Worm (Caenorhabditis elegans) whole organism, L1 larva: Measurements from ENCODE around the gene B0365.9.
A peak's percentile ranks its signal among the peaks of the same experiment; 100 is the strongest.

Experiments used
- C16A3.4 ChIP-seq: fragments of 150-350 bp; optimal IDR thresholded peaks from 2 replicates; lab custom pipeline; 2014; ENCODE audit warnings: missing biosample characterization, missing genetic modification characterization
- C34B4.2 ChIP-seq: sonication (generic microtip); optimal IDR thresholded peaks from 2 replicates; lab custom pipeline; 2017; ENCODE audit warnings: mild to moderate bottlenecking, missing genetic modification characterization, missing compliant biosample characterization
- F16B12.6 ChIP-seq: fragments of 150-350 bp; optimal IDR thresholded peaks from 2 replicates; lab custom pipeline; 2014; ENCODE audit warnings: missing biosample characterization, missing genetic modification characterization
- Y116A8C.19 ChIP-seq: sonication (generic microtip); optimal IDR thresholded peaks from 2 replicates; lab custom pipeline; 2016; ENCODE audit warnings: missing compliant biosample characterization, missing genetic modification characterization, borderline replicate concordance
- aha-1 ChIP-seq: fragments of 150-350 bp; optimal IDR thresholded peaks from 2 replicates; lab custom pipeline; 2014; ENCODE audit warnings: missing biosample characterization, missing genetic modification characterization
- ceh-8 ChIP-seq: fragments of 200-800 bp; sonication (Bioruptor generic); optimal IDR thresholded peaks from 2 replicates; lab custom pipeline; 2018; ENCODE audit warnings: mild to moderate bottlenecking, missing genetic modification characterization, moderate library complexity, missing compliant biosample characterization
- ceh-82 ChIP-seq, 3 experiments: fragments of 150-350 bp in 1 of 3; sonication (generic microtip) in 2 of 3; optimal IDR thresholded peaks; 2 replicates each; lab custom pipeline; 2014 to 2017; ENCODE audit warnings: missing biosample characterization in 3 of 3, missing genetic modification characterization in 3 of 3
- ceh-88 ChIP-seq: fragments of 200-800 bp; sonication (Bioruptor generic); IDR thresholded peaks from 2 replicates; pipeline ENCODE4 v1.3.6; 2022; ENCODE audit warnings: missing genetic modification characterization, missing compliant biosample characterization
- ceh-90 ChIP-seq: sonication (generic microtip); optimal IDR thresholded peaks from 2 replicates; lab custom pipeline; 2016; ENCODE audit warnings: missing genetic modification characterization, missing compliant biosample characterization
- ces-1 ChIP-seq: fragments of 150-350 bp; optimal IDR thresholded peaks from 2 replicates; lab custom pipeline; 2014; ENCODE audit warnings: missing biosample characterization, missing genetic modification reagents, missing genetic modification characterization
- dpl-1 ChIP-seq, 3 experiments: fragments of 150-350 bp in 2 of 3; sonication (generic microtip) in 1 of 3; optimal IDR thresholded peaks; 2 replicates each; lab custom pipeline; 2014 to 2017; ENCODE audit warnings: missing biosample characterization in 3 of 3, missing genetic modification characterization in 3 of 3, missing genetic modification reagents in 3 of 3
- efl-1 ChIP-seq, 4 experiments: fragments of 150-350 bp; optimal IDR thresholded peaks in 3 of 4; peaks in 1 of 4; 1 replicate in 1 of 4; 2 replicates in 3 of 4; lab custom pipeline; 2014; ENCODE audit warnings: missing biosample characterization in 2 of 4, missing genetic modification characterization in 2 of 4, missing genetic modification reagents in 2 of 4
- efl-3 ChIP-seq: fragments of 200-800 bp; sonication (Bioruptor generic); optimal IDR thresholded peaks from 2 replicates; lab custom pipeline; 2018; ENCODE audit warnings: mild to moderate bottlenecking, missing genetic modification characterization, missing compliant biosample characterization
- egl-27 ChIP-seq, 2 experiments: fragments of 150-350 bp in 1 of 2; sonication (generic microtip); optimal IDR thresholded peaks; 3 replicates each; lab custom pipeline; 2017 to 2018; ENCODE audit warnings: missing biosample characterization in 2 of 2, missing genetic modification characterization in 2 of 2, missing genetic modification reagents in 2 of 2
- fkh-8 ChIP-seq: sonication (generic microtip); optimal IDR thresholded peaks from 2 replicates; lab custom pipeline; 2016; ENCODE audit warnings: mild to moderate bottlenecking, missing genetic modification characterization, missing compliant biosample characterization
- fos-1 ChIP-seq: fragments of 150-350 bp; optimal IDR thresholded peaks from 2 replicates; lab custom pipeline; 2014; ENCODE audit warnings: missing biosample characterization, missing genetic modification characterization
- hlh-17 ChIP-seq: fragments of 200-800 bp; sonication (Bioruptor generic); optimal IDR thresholded peaks from 2 replicates; lab custom pipeline; 2018; ENCODE audit warnings: missing genetic modification characterization, mild to moderate bottlenecking, missing compliant biosample characterization, moderate library complexity, borderline replicate concordance
- hlh-4 ChIP-seq: sonication (generic microtip); optimal IDR thresholded peaks from 2 replicates; lab custom pipeline; 2016; ENCODE audit warnings: mild to moderate bottlenecking, missing genetic modification characterization, missing compliant biosample characterization
- irx-1 ChIP-seq: sonication (generic microtip); optimal IDR thresholded peaks from 2 replicates; lab custom pipeline; 2016; ENCODE audit warnings: missing genetic modification characterization, missing compliant biosample characterization
- isw-1 ChIP-seq: fragments of 200-800 bp; sonication (Bioruptor generic); IDR thresholded peaks from 2 replicates; pipeline ENCODE4 v1.3.6; 2022; ENCODE audit warnings: missing genetic modification characterization, missing compliant biosample characterization
- jun-1 ChIP-seq: fragments of 150-350 bp; optimal IDR thresholded peaks from 2 replicates; lab custom pipeline; 2014; ENCODE audit warnings: missing biosample characterization, missing genetic modification reagents, missing genetic modification characterization
- lin-35 ChIP-seq, 2 experiments: fragments of 150-350 bp; optimal IDR thresholded peaks; 2 replicates each; lab custom pipeline; 2014; ENCODE audit warnings: missing biosample characterization in 2 of 2, missing genetic modification characterization in 2 of 2, missing genetic modification reagents in 2 of 2
- lin-39 ChIP-seq: fragments of 150-350 bp; optimal IDR thresholded peaks from 2 replicates; lab custom pipeline; 2014; ENCODE audit warnings: missing biosample characterization, missing genetic modification reagents, missing genetic modification characterization
- lsy-2 ChIP-seq, 2 experiments: fragments of 150-350 bp; optimal IDR thresholded peaks; 2 replicates each; lab custom pipeline; 2014; ENCODE audit warnings: missing biosample characterization in 2 of 2, missing genetic modification characterization in 2 of 2
- mdl-1 ChIP-seq, 2 experiments: fragments of 150-350 bp; optimal IDR thresholded peaks; 2 replicates each; lab custom pipeline; 2014 to 2017; ENCODE audit warnings: missing biosample characterization in 2 of 2, missing genetic modification characterization in 2 of 2, inconsistent platforms in 1 of 2
- mef-2 ChIP-seq: fragments of 150-350 bp; optimal IDR thresholded peaks from 2 replicates; lab custom pipeline; 2014; ENCODE audit warnings: missing biosample characterization, missing genetic modification characterization
- mep-1 ChIP-seq: fragments of 150-350 bp; optimal IDR thresholded peaks from 2 replicates; lab custom pipeline; 2014; ENCODE audit warnings: missing biosample characterization, missing genetic modification characterization
- nhr-11 ChIP-seq: fragments of 150-350 bp; optimal IDR thresholded peaks from 2 replicates; lab custom pipeline; 2014; ENCODE audit warnings: missing biosample characterization, missing genetic modification characterization
- nhr-12 ChIP-seq: sonication (generic microtip); optimal IDR thresholded peaks from 2 replicates; lab custom pipeline; 2017; ENCODE audit warnings: missing biosample characterization, missing genetic modification characterization
- nhr-20 ChIP-seq: sonication (generic microtip); optimal IDR thresholded peaks from 2 replicates; lab custom pipeline; 2016; ENCODE audit warnings: mild to moderate bottlenecking, missing genetic modification characterization, missing compliant biosample characterization
- nhr-237 ChIP-seq: fragments of 150-350 bp; optimal IDR thresholded peaks from 2 replicates; lab custom pipeline; 2014; ENCODE audit warnings: missing biosample characterization, missing genetic modification characterization
- nhr-28 ChIP-seq: fragments of 150-350 bp; optimal IDR thresholded peaks from 2 replicates; lab custom pipeline; 2014; ENCODE audit warnings: missing biosample characterization, missing genetic modification characterization
- nhr-71 ChIP-seq: sonication (generic microtip); optimal IDR thresholded peaks from 2 replicates; lab custom pipeline; 2016; ENCODE audit warnings: mild to moderate bottlenecking, missing genetic modification characterization, moderate library complexity, missing compliant biosample characterization
- nhr-76 ChIP-seq: sonication (generic microtip); optimal IDR thresholded peaks from 2 replicates; lab custom pipeline; 2017; ENCODE audit warnings: missing biosample characterization, missing genetic modification characterization
- nhr-77 ChIP-seq: fragments of 150-350 bp; optimal IDR thresholded peaks from 2 replicates; lab custom pipeline; 2014; ENCODE audit warnings: missing biosample characterization, missing genetic modification characterization
- nhr-85 ChIP-seq: sonication (generic microtip); peaks from one replicate; lab custom pipeline; 2016; ENCODE audit warnings: missing genetic modification characterization, inconsistent platforms, missing compliant biosample characterization
- nhr-90 ChIP-seq: sonication (generic microtip); optimal IDR thresholded peaks from 2 replicates; lab custom pipeline; 2016; ENCODE audit warnings: mild to moderate bottlenecking, missing genetic modification characterization, missing compliant biosample characterization; ENCODE audit not compliant: poor library complexity
- pag-3 ChIP-seq: sonication (generic microtip); optimal IDR thresholded peaks from 2 replicates; lab custom pipeline; 2017; ENCODE audit warnings: missing genetic modification characterization, mild to moderate bottlenecking, missing compliant biosample characterization, antibody characterized with exemption, borderline replicate concordance; ENCODE audit not compliant: insufficient read depth
- pax-3 ChIP-seq: fragments of 200-800 bp; sonication (Bioruptor generic); optimal IDR thresholded peaks from 2 replicates; lab custom pipeline; 2018; ENCODE audit warnings: mild to moderate bottlenecking, missing genetic modification characterization, moderate library complexity, missing compliant biosample characterization
- pqm-1 ChIP-seq: sonication (generic microtip); optimal IDR thresholded peaks from 3 replicates; lab custom pipeline; 2017; ENCODE audit warnings: missing biosample characterization, missing genetic modification characterization
- snpc-4 ChIP-seq: fragments of 150-350 bp; optimal IDR thresholded peaks from 2 replicates; lab custom pipeline; 2014; ENCODE audit warnings: missing biosample characterization, missing genetic modification characterization
- snu-23 ChIP-seq: sonication (generic microtip); optimal IDR thresholded peaks from 2 replicates; lab custom pipeline; 2016; ENCODE audit warnings: missing genetic modification characterization, missing compliant biosample characterization
- sptf-1 ChIP-seq: fragments of 150-350 bp; optimal IDR thresholded peaks from 2 replicates; lab custom pipeline; 2014; ENCODE audit warnings: missing biosample characterization, missing genetic modification characterization
- tbx-2 ChIP-seq: sonication (generic microtip); optimal IDR thresholded peaks from 2 replicates; lab custom pipeline; 2016; ENCODE audit warnings: missing genetic modification characterization, missing compliant biosample characterization
- tlp-1 ChIP-seq: fragments of 150-350 bp; optimal IDR thresholded peaks from 2 replicates; lab custom pipeline; 2014; ENCODE audit warnings: missing biosample characterization, missing genetic modification characterization
- unc-130 ChIP-seq: fragments of 150-350 bp; optimal IDR thresholded peaks from 2 replicates; lab custom pipeline; 2017; ENCODE audit warnings: missing biosample characterization, missing genetic modification characterization, inconsistent platforms
- unc-62 ChIP-seq: fragments of 150-350 bp; optimal IDR thresholded peaks from 2 replicates; lab custom pipeline; 2014; ENCODE audit warnings: missing biosample characterization, missing genetic modification reagents, missing genetic modification characterization
- unc-86 ChIP-seq: sonication (generic microtip); optimal IDR thresholded peaks from 2 replicates; lab custom pipeline; 2016; ENCODE audit warnings: missing genetic modification characterization, missing compliant biosample characterization
- ztf-11 ChIP-seq, 2 experiments: sonication (generic microtip); optimal IDR thresholded peaks; 2 replicates each; lab custom pipeline; 2016 to 2017; ENCODE audit warnings: missing genetic modification characterization in 2 of 2, missing biosample characterization in 1 of 2, missing compliant biosample characterization in 1 of 2

B0365.9 gene

ce11 chrV:13130439-13130840 lies 2.9 kb downstream of the B0365.9 start (continued):
- no peak for TF ChIP-seq pqm-1 (tag; lab: Kevin White, UChicago)
- TF ChIP-seq nhr-85 (tag; lab: Kevin White, UChicago) = no peak
- TF ChIP-seq ceh-90 (tag; lab: Kevin White, UChicago) = no peak
- peak; percentile 26 for TF ChIP-seq pax-3
- TF ChIP-seq nhr-77 (tag; lab: Kevin White, UChicago) = peak; percentile 13
- TF ChIP-seq nhr-237 (tag; lab: Kevin White, UChicago) = no peak
- no peak for TF ChIP-seq efl-3
- no peak for TF ChIP-seq nhr-28 (tag; lab: Kevin White, UChicago)
- TF ChIP-seq lin-39 (tag; lab: Kevin White, UChicago) = no peak
- peak; percentile 29 for TF ChIP-seq nhr-20 (tag; lab: Kevin White, UChicago)
- TF ChIP-seq lsy-2 (tag; optimal IDR thresholded peaks at IDR 0.05; lab: Kevin White, UChicago) = peak; percentile 10 to 49
- TF ChIP-seq snu-23 (GFP tag; lab: Kevin White, UChicago) = peak; percentile 48
- no peak for TF ChIP-seq nhr-11 (tag; lab: Kevin White, UChicago)
- TF ChIP-seq efl-1 (optimal IDR thresholded peaks at IDR 0.05; lab: Kevin White, UChicago) = peak; percentile 27 to 40
- TF ChIP-seq efl-1 (GFP tag; optimal IDR thresholded peaks at IDR 0.05 in 1 of 2; lab: Kevin White, UChicago) = no peak
- no peak for TF ChIP-seq nhr-90 (tag; lab: Kevin White, UChicago)
- no peak for TF ChIP-seq C16A3.4 (tag; lab: Kevin White, UChicago)
- no peak for TF ChIP-seq Y116A8C.19
- TF ChIP-seq pag-3 = no peak
- TF ChIP-seq hlh-17 (GFP tag; lab: Kevin White, UChicago) = no peak
- TF ChIP-seq irx-1 (tag; lab: Kevin White, UChicago) = peak; percentile 50
- TF ChIP-seq nhr-76 = no peak
- peak; percentile 82 for TF ChIP-seq fkh-8 (tag; lab: Kevin White, UChicago)
- TF ChIP-seq isw-1 (GFP tag; lab: Robert Waterston, UW) = peak; percentile 36; the same call in 1 of the 2 replicates
- peak; percentile 51 for TF ChIP-seq unc-86 (tag; lab: Kevin White, UChicago)
- peak; percentile 14 for TF ChIP-seq mef-2
- no peak for TF ChIP-seq ceh-88
- TF ChIP-seq ztf-11 (tag; optimal IDR thresholded peaks at IDR 0.05; lab: Kevin White, UChicago) = peak in 1 of 2 experiments; percentile 16
- TF ChIP-seq dpl-1 (GFP tag; optimal IDR thresholded peaks at IDR 0.05; lab: Kevin White, UChicago) = peak in 1 of 3 experiments; percentile 49
- peak in 1 of 2 experiments; percentile 28 for TF ChIP-seq egl-27 (tag; optimal IDR thresholded peaks at IDR 0.05; lab: Kevin White, UChicago)
- no peak for TF ChIP-seq tlp-1 (tag; lab: Kevin White, UChicago)
- peak; percentile 38 to 41 for TF ChIP-seq lin-35 (GFP tag; optimal IDR thresholded peaks at IDR 0.05; lab: Kevin White, UChicago)
- peak; percentile 62 for TF ChIP-seq nhr-71
- no peak for TF ChIP-seq ces-1 (GFP tag; lab: Kevin White, UChicago)
- TF ChIP-seq hlh-4 = no peak
- no peak for TF ChIP-seq F16B12.6 (tag; lab: Kevin White, UChicago)
- peak; percentile 61 for TF ChIP-seq jun-1 (tag; lab: Kevin White, UChicago)
- TF ChIP-seq mdl-1 (tag; optimal IDR thresholded peaks at IDR 0.05; lab: Kevin White, UChicago) = peak in 1 of 2 experiments; percentile 12
- peak; percentile 23 to 68 (median 54) for TF ChIP-seq ceh-82 (tag; optimal IDR thresholded peaks at IDR 0.05; lab: Kevin White, UChicago)
- no peak for TF ChIP-seq snpc-4
- TF ChIP-seq nhr-12 (tag; lab: Kevin White, UChicago) = no peak
- no peak for TF ChIP-seq unc-62 (GFP tag; lab: Kevin White, UChicago)
- no peak for TF ChIP-seq C34B4.2
- TF ChIP-seq aha-1 (tag; lab: Kevin White, UChicago) = no peak
- TF ChIP-seq ceh-8 (GFP tag; lab: Kevin White, UChicago) = no peak
- TF ChIP-seq mep-1 (tag; lab: Kevin White, UChicago) = peak; percentile 28
- no peak for TF ChIP-seq unc-130 (tag; lab: Kevin White, UChicago)
- TF ChIP-seq tbx-2 (tag; lab: Kevin White, UChicago) = peak; percentile 47
- no peak for TF ChIP-seq sptf-1 (tag; lab: Kevin White, UChicago)
- TF ChIP-seq fos-1 (tag; lab: Kevin White, UChicago) = no peak
